Worm (Caenorhabditis elegans): ENCODE measurements around the gene F10A3.11.

- no peak for TF ChIP-seq klf-2 (GFP tag; conservative IDR thresholded peaks at IDR 0.05)
- no peak for TF ChIP-seq T22C8.4 (GFP tag; IDR thresholded peaks at IDR 0.05)
- no peak for TF ChIP-seq ztf-29 (GFP tag; IDR thresholded peaks at IDR 0.05)
- no peak for TF ChIP-seq tab-1 (GFP tag; IDR thresholded peaks at IDR 0.05)
Measured at ce11 chrV:16198016-16198415, 35.5 kb downstream of the F10A3.11 start, which contains the start of gene F11A5.5.

Measured in whole organism, midembryonic.